Fruit fly (Drosophila melanogaster) whole organism: Measurements from ENCODE around the gene CG11811.

Experiments
- CG8478 ChIP-seq: fragments of >200 bp; optimal IDR thresholded peaks from 2 replicates; lab custom pipeline; 2018; ENCODE audit warnings: inconsistent platforms
- Dll ChIP-seq: fragments of >200 bp; optimal IDR thresholded peaks from 2 replicates; lab custom pipeline; 2017
- psq ChIP-seq: fragments of >200 bp; optimal IDR thresholded peaks from 2 replicates; lab custom pipeline; 2017

DNA sequence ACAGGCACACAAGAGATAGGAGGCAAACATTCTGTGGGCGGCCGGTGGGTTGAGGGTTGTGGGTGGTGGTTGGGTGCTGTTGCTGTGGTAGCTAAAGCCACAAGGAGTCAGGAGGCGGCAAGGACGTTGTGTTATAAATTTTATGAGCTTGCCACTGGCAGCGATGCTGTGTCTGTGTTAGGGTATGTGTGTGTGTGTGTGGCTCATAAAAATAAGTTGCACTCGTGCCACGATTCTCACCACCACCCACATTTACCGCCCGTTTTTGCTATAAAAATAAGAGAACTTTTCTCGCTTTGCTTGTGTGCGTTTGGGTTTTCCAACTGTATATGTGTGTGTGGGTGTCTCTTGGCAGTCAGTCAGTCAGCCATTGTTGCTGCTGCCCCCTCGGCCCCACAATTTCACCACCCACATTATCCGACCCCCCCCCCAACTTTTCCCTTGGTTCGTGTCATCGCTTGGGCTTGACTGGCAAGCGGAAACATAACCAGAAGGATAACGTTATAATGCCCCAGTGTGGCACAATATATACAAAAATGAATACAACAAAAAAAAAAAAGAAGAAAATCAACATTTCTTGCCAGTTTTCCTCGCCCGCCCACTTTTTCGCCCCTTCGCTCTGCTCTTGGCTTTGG is 34.1 kb downstream of the CG11811 start:
- TF ChIP-seq Dll (lab: Kevin White, UChicago) (no peak), psq (no peak), CG8478 (lab: Kevin White, UChicago) (no peak)
